Worm (Caenorhabditis elegans): ENCODE measurements around the gene nstp-10.

- no peak for TF ChIP-seq hmg-4 (GFP tag; optimal IDR thresholded peaks at IDR 0.05)
- TF ChIP-seq ama-1 (optimal IDR thresholded peaks at IDR 0.05): no peak
- no peak for TF ChIP-seq hnd-1 (tag; optimal IDR thresholded peaks at IDR 0.05)
- TF ChIP-seq ceh-13 (GFP tag; optimal IDR thresholded peaks at IDR 0.05): no peak
- TF ChIP-seq sea-1 (GFP tag; conservative IDR thresholded peaks at IDR 0.05): no peak
- TF ChIP-seq ceh-36 (tag; optimal IDR thresholded peaks at IDR 0.05): no peak
- TF ChIP-seq pes-1 (GFP tag; IDR thresholded peaks at IDR 0.05): no peak
- TF ChIP-seq flt-1 (GFP tag; IDR thresholded peaks at IDR 0.05): no peak
- no peak for TF ChIP-seq tra-4 (tag; optimal IDR thresholded peaks at IDR 0.05)
- TF ChIP-seq tbx-37 (GFP tag; conservative IDR thresholded peaks at IDR 0.05): no peak
- no peak for TF ChIP-seq hmbx-1 (tag; optimal IDR thresholded peaks at IDR 0.05)
- no peak for TF ChIP-seq ets-7 (tag; optimal IDR thresholded peaks at IDR 0.05)
- TF ChIP-seq B0310.2 (tag; optimal IDR thresholded peaks at IDR 0.05): no peak
These were observed at the start of gene nstp-10 for ce11 chrV:9549459-9549858.
